Fruit fly (Drosophila melanogaster): ENCODE results near the gene RhoGEF3.

Gene RhoGEF3

DNA sequence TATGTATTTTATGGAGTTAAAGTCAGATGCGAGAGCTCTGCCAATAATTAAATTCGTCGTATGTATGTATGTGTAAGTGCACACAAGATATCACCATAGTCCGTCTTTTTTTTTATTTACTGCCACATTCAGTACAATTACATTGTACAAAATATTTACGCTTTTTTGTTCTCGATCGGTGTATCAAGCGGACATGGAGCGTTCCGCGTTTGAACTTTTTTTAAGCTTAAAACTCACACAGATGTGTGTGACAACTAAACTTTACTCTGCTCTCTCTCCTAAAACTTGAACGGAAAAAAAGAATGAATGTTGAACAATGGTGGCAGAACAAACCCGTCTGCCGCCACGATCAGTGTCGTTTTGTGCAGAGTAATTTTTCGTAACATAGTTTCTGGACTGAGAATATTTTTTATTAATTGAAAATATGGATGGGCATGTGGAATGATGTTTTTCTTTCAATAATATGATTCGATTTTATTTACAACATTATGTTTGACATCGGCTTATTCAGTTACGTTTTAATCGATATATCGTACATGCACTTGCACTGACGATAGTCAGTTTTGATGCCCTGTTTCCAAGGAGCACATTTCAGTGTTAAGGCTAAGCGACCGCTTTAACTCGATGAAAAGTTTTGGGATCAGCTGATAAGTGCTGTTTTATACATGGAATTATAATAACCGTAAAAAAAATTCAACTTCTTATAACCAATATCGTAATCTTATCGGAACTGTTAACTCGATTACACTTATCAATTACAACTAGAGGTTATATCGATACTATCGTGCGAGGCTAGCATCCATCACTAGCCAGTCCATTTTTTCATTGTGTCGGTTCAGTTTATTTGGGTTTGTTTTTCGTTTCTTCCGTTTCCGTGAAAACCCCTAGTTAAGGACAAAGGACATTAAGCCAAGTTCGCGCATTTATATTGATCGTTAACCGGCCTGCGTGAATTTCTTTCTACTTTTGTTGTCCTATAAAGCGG is 69.7 kb downstream of the RhoGEF3 start, which contains the start of gene mth (continued):
- TF ChIP-seq tna (GFP tag; IDR thresholded peaks at IDR 0.05; ENCODE audit: partially characterized antibody): peak; percentile 95
- no peak for TF ChIP-seq TFAM (GFP tag; optimal IDR thresholded peaks at IDR 0.05)
- peak; percentile 38 for TF ChIP-seq CG4424 (GFP tag; optimal IDR thresholded peaks at IDR 0.05)
- TF ChIP-seq CG14710 (tag; optimal IDR thresholded peaks at IDR 0.05): peak; percentile 85
- peak; percentile 69 for TF ChIP-seq Hsf (GFP tag; optimal IDR thresholded peaks at IDR 0.05)
- peak; percentile 20 for TF ChIP-seq exex (tag; optimal IDR thresholded peaks at IDR 0.05)
- peak; percentile 16 for TF ChIP-seq CG15696 (tag; optimal IDR thresholded peaks at IDR 0.05)
- no peak for TF ChIP-seq CG12942 (GFP tag; optimal IDR thresholded peaks at IDR 0.05)
- no peak for TF ChIP-seq CG2202 (tag; optimal IDR thresholded peaks at IDR 0.05)
- peak; percentile 3 for TF ChIP-seq Ssrp (tag; optimal IDR thresholded peaks at IDR 0.05)
- no peak for TF ChIP-seq Hr78 (GFP tag; optimal IDR thresholded peaks at IDR 0.05)
- no peak for TF ChIP-seq CG17385 (GFP tag; optimal IDR thresholded peaks at IDR 0.05)
- TF ChIP-seq HLH3B (GFP tag; IDR thresholded peaks at IDR 0.05): no peak
- TF ChIP-seq Vsx1 (GFP tag; optimal IDR thresholded peaks at IDR 0.05): no peak
- TF ChIP-seq E2f2 (GFP tag; IDR thresholded peaks at IDR 0.05): 0 out of 2 replicates have a peak, but pooled peaks have one; percentile 27
- no peak for TF ChIP-seq CkIIα-i1 (GFP tag; IDR thresholded peaks at IDR 0.05)
- TF ChIP-seq tin (GFP tag; optimal IDR thresholded peaks at IDR 0.05): peak; percentile 21
- no peak for TF ChIP-seq NK7.1 (GFP tag; optimal IDR thresholded peaks at IDR 0.05)
- TF ChIP-seq Ada2b (GFP tag; IDR thresholded peaks at IDR 0.05): no peak
- peak; percentile 45 for TF ChIP-seq ems (GFP tag; optimal IDR thresholded peaks at IDR 0.05)
- no peak for TF ChIP-seq Sry-β (GFP tag; optimal IDR thresholded peaks at IDR 0.05)
- TF ChIP-seq slbo (GFP tag; IDR thresholded peaks at IDR 0.05): peak; percentile 53
- TF ChIP-seq Hand (GFP tag; optimal IDR thresholded peaks at IDR 0.05): no peak
- no peak for TF ChIP-seq CTCF (GFP tag; optimal IDR thresholded peaks at IDR 0.05)
- peak; percentile 74 for TF ChIP-seq zen (tag; optimal IDR thresholded peaks at IDR 0.05)
- TF ChIP-seq CG16779 (GFP tag; IDR thresholded peaks at IDR 0.05): no peak
- TF ChIP-seq sug (tag; optimal IDR thresholded peaks at IDR 0.05): peak; percentile 61
- TF ChIP-seq otp (GFP tag; IDR thresholded peaks at IDR 0.05): no peak
- peak; percentile 21 for TF ChIP-seq CG3407 (GFP tag; optimal IDR thresholded peaks at IDR 0.05)
- TF ChIP-seq D19A (tag; optimal IDR thresholded peaks at IDR 0.05): peak; percentile 1
- TF ChIP-seq CG14050 (GFP tag; IDR thresholded peaks at IDR 0.05): no peak
- TF ChIP-seq CG13287 (GFP tag; IDR thresholded peaks at IDR 0.05; ENCODE audit: partially characterized antibody): peak; percentile 99
- peak; percentile 42; the same call in 1 of the 2 replicates for TF ChIP-seq Adf1 (GFP tag; IDR thresholded peaks at IDR 0.05)
- TF ChIP-seq esg (GFP tag; conservative IDR thresholded peaks at IDR 0.05): no peak
- peak; percentile 5 for TF ChIP-seq vfl (GFP tag; optimal IDR thresholded peaks at IDR 0.05)
- TF ChIP-seq pho (GFP tag; optimal IDR thresholded peaks at IDR 0.05): peak; percentile 58
- TF ChIP-seq zf30C (GFP tag; optimal IDR thresholded peaks at IDR 0.05): no peak
- TF ChIP-seq Deaf1 (tag; optimal IDR thresholded peaks at IDR 0.05): peak; percentile 25
- TF ChIP-seq D19B (GFP tag; optimal IDR thresholded peaks at IDR 0.05): peak; percentile 19
- peak; percentile 77 for TF ChIP-seq mam (GFP tag; optimal IDR thresholded peaks at IDR 0.05)
- TF ChIP-seq chinmo (GFP tag; IDR thresholded peaks at IDR 0.05; ENCODE audit: partially characterized antibody): peak; percentile 87; the same call in 3 of the 4 replicates
- TF ChIP-seq sima (GFP tag; optimal IDR thresholded peaks at IDR 0.05): peak; percentile 2
- no peak for TF ChIP-seq br (optimal IDR thresholded peaks at IDR 0.05)
- no peak for TF ChIP-seq CG11398 (GFP tag; optimal IDR thresholded peaks at IDR 0.05)
- TF ChIP-seq jumu (GFP tag; optimal IDR thresholded peaks at IDR 0.05): peak; percentile 26
- peak; percentile 16 for TF ChIP-seq CG18476 (GFP tag; optimal IDR thresholded peaks at IDR 0.05)
- no peak for TF ChIP-seq nau (GFP tag; optimal IDR thresholded peaks at IDR 0.05)
- no peak for TF ChIP-seq fd3F (GFP tag; optimal IDR thresholded peaks at IDR 0.05)
- no peak for TF ChIP-seq fru (optimal IDR thresholded peaks at IDR 0.05)
- peak; percentile 97 for TF ChIP-seq Ets65A (GFP tag)

All from whole organism, embryonic.